Fruit fly (Drosophila melanogaster): ENCODE measurements around the gene CG2211.
A peak's percentile ranks its signal among the peaks of the same experiment; 100 is the strongest.

The CG2211 gene

DNA sequence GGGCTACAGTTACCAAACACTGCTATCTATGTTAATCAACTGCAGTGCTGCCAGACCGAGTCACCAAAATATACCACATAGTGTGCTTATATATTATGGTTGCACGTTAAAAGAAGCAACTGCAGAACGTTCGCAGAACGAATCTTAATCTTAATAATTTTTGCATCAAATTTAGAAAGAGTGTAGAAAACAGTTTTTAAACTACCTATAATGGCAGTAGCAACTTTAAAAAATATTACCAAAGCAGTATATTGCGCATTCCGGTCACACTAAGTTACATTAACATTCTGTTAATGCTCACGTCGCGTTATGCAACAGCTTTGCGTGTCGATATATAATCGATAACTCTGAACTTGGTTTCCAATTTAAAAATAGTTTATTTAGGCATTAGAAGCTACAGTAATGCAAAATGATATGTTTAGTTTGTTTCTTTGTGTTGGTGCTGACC is 7.0 kb upstream of the CG2211 start, which contains the start of gene indra (continued):
- TF ChIP-seq Bdp1 (GFP tag; optimal IDR thresholded peaks at IDR 0.05) (peak; percentile 20), Dll (GFP tag; IDR thresholded peaks at IDR 0.05; ENCODE audit: partially characterized antibody) (peak; percentile 57; the same call in 2 of the 4 replicates), chm (GFP tag; IDR thresholded peaks at IDR 0.05) (0 out of 2 replicates have a peak, but pooled peaks have one; percentile 29), pum (GFP tag; optimal IDR thresholded peaks at IDR 0.05) (peak; percentile 9), CG8089 (GFP tag; optimal IDR thresholded peaks at IDR 0.05) (peak; percentile 45), CG15514 (GFP tag; optimal IDR thresholded peaks at IDR 0.05) (peak; percentile 71), CG10321 (GFP tag; IDR thresholded peaks at IDR 0.05) (no peak), CG15011 (GFP tag; optimal IDR thresholded peaks at IDR 0.05) (no peak), CG9932 (GFP tag; IDR thresholded peaks at IDR 0.05) (peak; percentile 72), hkb (optimal IDR thresholded peaks at IDR 0.05) (no peak), hkb (GFP tag; IDR thresholded peaks at IDR 0.05) (no peak; the same call in 1 of the 2 replicates), gro (GFP tag; optimal IDR thresholded peaks at IDR 0.05) (peak; percentile 37), nom (GFP tag; optimal IDR thresholded peaks at IDR 0.05) (no peak), CG34422 (GFP tag; IDR thresholded peaks at IDR 0.05) (peak; percentile 19; the same call in 1 of the 3 replicates), Abd-B (GFP tag; optimal IDR thresholded peaks at IDR 0.05) (peak; percentile 22), E2f2 (GFP tag; IDR thresholded peaks at IDR 0.05) (peak; percentile 77), Sin3A (optimal IDR thresholded peaks at IDR 0.05) (peak; percentile 81), CG16863 (GFP tag; optimal IDR thresholded peaks at IDR 0.05) (peak; percentile 20), CG13287 (GFP tag; IDR thresholded peaks at IDR 0.05; ENCODE audit: partially characterized antibody) (peak; percentile 67; the same call in 1 of the 2 replicates), ind (GFP tag; optimal IDR thresholded peaks at IDR 0.05) (peak; percentile 56), CG7372 (GFP tag; IDR thresholded peaks at IDR 0.05) (peak; percentile 26; the same call in 1 of the 2 replicates), CG32532 (GFP tag; IDR thresholded peaks at IDR 0.05) (peak; percentile 43; the same call in 1 of the 2 replicates), zfh2 (GFP tag; optimal IDR thresholded peaks at IDR 0.05) (peak; percentile 74), Hr3 (GFP tag; optimal IDR thresholded peaks at IDR 0.05) (peak; percentile 53), bab2 (GFP tag; optimal IDR thresholded peaks at IDR 0.05) (peak; percentile 75), insv (GFP tag; optimal IDR thresholded peaks at IDR 0.05) (peak in 1 of 2 experiments; percentile 54), row (GFP tag; IDR thresholded peaks at IDR 0.05) (peak; percentile 81), MBD-R2 (GFP tag; IDR thresholded peaks at IDR 0.05) (peak; percentile 65), CG17359 (tag; optimal IDR thresholded peaks at IDR 0.05) (peak; percentile 32), CG33557 (GFP tag; optimal IDR thresholded peaks at IDR 0.05) (peak; percentile 45), crol (GFP tag; IDR thresholded peaks at IDR 0.05) (no peak), Elba2 (GFP tag; optimal IDR thresholded peaks at IDR 0.05) (peak; percentile 58), fru (optimal IDR thresholded peaks at IDR 0.05) (no peak), org-1 (GFP tag; optimal IDR thresholded peaks at IDR 0.05) (no peak), CG1647 (GFP tag; optimal IDR thresholded peaks at IDR 0.05) (peak; percentile 58), Dref (GFP tag; IDR thresholded peaks at IDR 0.05) (peak; percentile 72), CG10267 (tag; optimal IDR thresholded peaks at IDR 0.05) (peak; percentile 77), CG7786 (GFP tag; optimal IDR thresholded peaks at IDR 0.05) (peak; percentile 74), Med (GFP tag) (peak; percentile 93), CG12942 (GFP tag; optimal IDR thresholded peaks at IDR 0.05) (peak; percentile 36), al (GFP tag; IDR thresholded peaks at IDR 0.05) (0 out of 2 replicates have a peak, but pooled peaks have one; percentile 26), HmgZ (tag; optimal IDR thresholded peaks at IDR 0.05) (peak; percentile 69), az2 (GFP tag; optimal IDR thresholded peaks at IDR 0.05) (peak; percentile 38), CG7556 (GFP tag; optimal IDR thresholded peaks at IDR 0.05) (peak; percentile 23), CG8290 (GFP tag; optimal IDR thresholded peaks at IDR 0.05) (peak; percentile 5), CG8290 (tag; optimal IDR thresholded peaks at IDR 0.05) (no peak), NfI (GFP tag; optimal IDR thresholded peaks at IDR 0.05) (peak; percentile 67), odd (GFP tag; optimal IDR thresholded peaks at IDR 0.05) (no peak), jigr1 (GFP tag; IDR thresholded peaks at IDR 0.05) (no peak), knrl (GFP tag; IDR thresholded peaks at IDR 0.05; ENCODE audit: partially characterized antibody) (peak; percentile 33; the same call in 1 of the 3 replicates), nerfin-2 (GFP tag; IDR thresholded peaks at IDR 0.05; ENCODE audit: partially characterized antibody) (no peak), ken (GFP tag; IDR thresholded peaks at IDR 0.05) (0 out of 3 replicates have a peak, but pooled peaks have one; percentile 45)

All from whole organism, embryonic.